Worm (Caenorhabditis elegans): ENCODE results near the gene K09E2.2.

Gene K09E2.2

DNA sequence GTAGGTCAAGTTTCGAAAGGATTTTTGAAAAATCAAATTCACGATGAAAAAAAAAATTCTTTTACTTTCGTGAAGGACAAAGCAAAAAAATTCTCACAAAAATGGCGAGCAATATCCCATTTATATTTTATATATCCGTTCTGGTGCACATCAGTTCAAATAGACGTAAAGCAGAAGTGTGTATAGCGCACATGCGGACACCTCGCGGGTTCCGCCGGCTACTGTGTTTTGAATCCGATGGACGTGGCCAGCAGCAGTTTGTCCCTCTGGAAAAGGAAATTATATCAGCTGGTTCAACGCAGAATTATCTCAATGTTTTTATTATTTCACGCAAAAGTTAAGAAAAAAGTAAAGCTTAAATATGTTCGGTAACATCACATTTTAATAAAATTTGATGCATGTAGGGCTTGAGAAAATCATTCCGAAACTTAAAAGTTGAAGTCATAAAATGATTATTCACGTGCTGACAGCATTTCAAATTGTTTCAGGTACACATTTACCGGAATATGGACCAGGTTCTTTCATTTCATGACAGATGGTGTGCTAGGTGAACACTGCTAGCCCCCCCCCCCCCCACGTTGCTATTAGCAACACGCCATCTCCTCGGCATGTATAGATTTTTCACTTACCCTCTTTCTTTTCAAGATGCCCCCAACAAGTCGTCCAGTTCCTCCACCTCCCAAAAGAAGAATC, 30.9 kb downstream of the K09E2.2 start, which contains the start of gene jbts-14:
Gene jbts-14, plus strand, starts transcription at position 643 of the 693 bp plus-strand sequence.
- TF ChIP-seq zip-8 (tag; optimal IDR thresholded peaks at IDR 0.05) (no peak), pha-4 (tag; optimal IDR thresholded peaks at IDR 0.05) (no peak), flh-1 (GFP tag; optimal IDR thresholded peaks at IDR 0.05) (no peak), nhr-12 (tag; optimal IDR thresholded peaks at IDR 0.05) (no peak), sem-2 (GFP tag; optimal IDR thresholded peaks at IDR 0.05) (no peak)

DNA sequence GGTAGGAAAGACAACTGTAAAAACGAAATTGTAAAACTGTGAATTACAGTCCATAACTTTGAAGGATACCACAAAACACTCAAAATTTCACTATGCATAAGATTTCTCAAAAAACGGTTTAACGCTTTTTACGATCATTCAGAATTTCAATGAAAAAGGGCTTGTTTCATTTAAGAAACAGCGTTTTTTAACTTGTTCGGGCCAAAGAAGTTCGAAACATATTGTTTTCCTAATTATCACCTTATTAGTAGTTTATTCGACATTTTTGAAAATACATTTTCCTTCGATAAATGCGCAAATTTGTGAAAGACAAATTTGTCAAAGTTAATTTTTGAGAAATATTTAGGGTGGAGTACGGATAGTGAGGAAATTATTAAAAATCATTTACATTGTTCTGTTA, 32.0 kb downstream of the K09E2.2 start:
- no peak for TF ChIP-seq unc-39 (tag; optimal IDR thresholded peaks at IDR 0.05)
- TF ChIP-seq mab-5 (tag; optimal IDR thresholded peaks at IDR 0.05) = no peak
- no peak for TF ChIP-seq flh-1 (GFP tag; optimal IDR thresholded peaks at IDR 0.05)
- TF ChIP-seq ceh-39 (tag; optimal IDR thresholded peaks at IDR 0.05) = no peak
- TF ChIP-seq nhr-2 (tag; optimal IDR thresholded peaks at IDR 0.05) = no peak
- no peak for TF ChIP-seq snpc-4 (tag; optimal IDR thresholded peaks at IDR 0.05)
- no peak for TF ChIP-seq cnd-1 (tag; optimal IDR thresholded peaks at IDR 0.05)
- TF ChIP-seq lin-13 (tag; optimal IDR thresholded peaks at IDR 0.05) = no peak
- TF ChIP-seq ham-2 (GFP tag; optimal IDR thresholded peaks at IDR 0.05) = no peak
- no peak for TF ChIP-seq M03D4.4 (tag; optimal IDR thresholded peaks at IDR 0.05)
- TF ChIP-seq nhr-12 (tag; optimal IDR thresholded peaks at IDR 0.05) = no peak
- TF ChIP-seq tbx-8 (GFP tag; optimal IDR thresholded peaks at IDR 0.05) = no peak
- TF ChIP-seq unc-120 (tag; optimal IDR thresholded peaks at IDR 0.05; ENCODE audit: poor library complexity, severe bottlenecking) = no peak
- no peak for TF ChIP-seq mls-2 (tag; optimal IDR thresholded peaks at IDR 0.05)
- no peak for TF ChIP-seq unc-62 (GFP tag; optimal IDR thresholded peaks at IDR 0.05)
- TF ChIP-seq lsy-2 (tag; optimal IDR thresholded peaks at IDR 0.05) = no peak
- TF ChIP-seq sem-2 (GFP tag; optimal IDR thresholded peaks at IDR 0.05) = no peak

DNA sequence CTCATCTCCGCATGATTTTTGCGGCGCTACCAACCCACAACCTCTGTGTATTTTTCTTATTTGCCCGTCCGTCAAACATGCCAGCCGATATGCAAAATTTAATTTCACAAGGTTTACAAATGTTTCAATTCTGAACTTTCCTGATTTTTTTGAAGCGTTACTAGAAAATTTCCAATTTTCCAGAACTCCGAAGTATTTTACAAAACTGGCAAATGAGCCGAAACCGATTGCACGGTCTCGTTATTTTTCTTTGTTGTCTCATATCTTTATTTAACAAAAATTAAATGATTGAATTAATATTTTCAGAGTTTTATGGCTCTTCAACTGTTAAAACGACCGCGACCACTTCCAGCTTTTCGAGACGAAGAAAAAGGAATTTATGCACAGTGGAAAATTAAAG, 35.2 kb downstream of the K09E2.2 start, which contains the start of gene F53A9.3:
Gene F53A9.3, plus strand, starts transcription at position 301 of the 400 bp plus-strand sequence.
- no peak for TF ChIP-seq snpc-4 (tag; optimal IDR thresholded peaks at IDR 0.05)
- TF ChIP-seq ham-2 (GFP tag; optimal IDR thresholded peaks at IDR 0.05) = no peak
- TF ChIP-seq pha-4 (tag; optimal IDR thresholded peaks at IDR 0.05) = no peak
- no peak for TF ChIP-seq lin-13 (tag; optimal IDR thresholded peaks at IDR 0.05)
- no peak for TF ChIP-seq ceh-43 (GFP tag; optimal IDR thresholded peaks at IDR 0.05)
- TF ChIP-seq unc-120 (tag; optimal IDR thresholded peaks at IDR 0.05; ENCODE audit: poor library complexity, severe bottlenecking) = no peak
- TF ChIP-seq nhr-12 (tag; optimal IDR thresholded peaks at IDR 0.05) = no peak
- TF ChIP-seq elt-3 (tag; optimal IDR thresholded peaks at IDR 0.05) = no peak
- no peak for TF ChIP-seq drap-1 (GFP tag; optimal IDR thresholded peaks at IDR 0.05)

DNA sequence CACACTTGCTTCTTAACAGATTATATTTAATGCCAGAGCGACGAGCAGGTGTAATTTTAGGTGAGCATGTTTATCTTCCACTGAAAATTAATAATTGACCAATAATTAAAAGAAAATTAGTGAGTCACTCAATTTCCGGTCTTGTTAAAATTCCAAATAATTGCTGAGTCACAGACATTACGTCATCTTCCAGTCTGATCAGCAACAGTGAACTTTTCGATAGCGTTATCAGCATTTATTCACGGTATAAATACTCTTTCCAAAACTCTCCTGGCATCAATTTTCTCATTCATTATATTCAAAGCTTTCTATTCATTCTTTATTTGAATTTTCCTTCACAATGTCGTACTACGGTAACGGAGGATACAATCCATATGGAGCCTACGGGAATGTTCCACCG, 36.6 kb downstream of the K09E2.2 start, which contains the start of gene kreg-1:
Gene kreg-1, plus strand, starts transcription at position 341 of the 400 bp plus-strand sequence.
- TF ChIP-seq zip-8 (tag; optimal IDR thresholded peaks at IDR 0.05) = peak; percentile 9
- TF ChIP-seq unc-120 (tag; optimal IDR thresholded peaks at IDR 0.05; ENCODE audit: poor library complexity, severe bottlenecking) = no peak

DNA sequence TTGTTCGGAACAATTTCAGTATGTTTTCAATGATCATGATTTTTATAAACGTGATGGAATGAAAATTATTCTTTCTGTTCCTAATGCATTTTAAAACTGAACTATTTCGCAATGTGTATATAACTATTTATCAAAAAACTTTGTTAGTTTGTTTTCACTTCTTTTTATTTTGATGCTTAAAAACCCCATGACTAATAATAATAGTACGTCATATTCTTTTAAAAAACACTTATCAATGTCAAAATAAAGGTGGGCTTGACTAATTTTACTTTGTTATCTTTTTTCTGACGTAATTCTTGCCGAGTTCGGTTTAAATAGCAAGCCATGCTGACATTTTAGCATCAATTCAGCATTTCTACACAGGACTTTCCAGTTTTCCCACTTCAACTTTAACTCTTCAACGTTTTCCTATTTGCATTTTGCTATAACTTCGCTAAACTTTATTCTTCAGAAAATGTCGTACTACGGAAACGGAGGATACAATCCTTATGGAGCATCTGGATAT, 38.3 kb downstream of the K09E2.2 start, which contains the start of gene F53A9.1:
Gene F53A9.1, plus strand, starts transcription at position 455 of the 505 bp plus-strand sequence.
- no peak for TF ChIP-seq M03D4.4 (tag; optimal IDR thresholded peaks at IDR 0.05)
- TF ChIP-seq nhr-237 (tag; optimal IDR thresholded peaks at IDR 0.05) = no peak
- TF ChIP-seq nhr-76 (tag; optimal IDR thresholded peaks at IDR 0.05) = no peak
- TF ChIP-seq hlh-1 (tag; optimal IDR thresholded peaks at IDR 0.05) = no peak
- no peak for TF ChIP-seq unc-120 (tag; optimal IDR thresholded peaks at IDR 0.05; ENCODE audit: poor library complexity, severe bottlenecking)
- TF ChIP-seq mab-5 (tag; optimal IDR thresholded peaks at IDR 0.05) = no peak
- TF ChIP-seq nhr-12 (tag; optimal IDR thresholded peaks at IDR 0.05) = no peak
- TF ChIP-seq ceh-43 (GFP tag; optimal IDR thresholded peaks at IDR 0.05) = no peak
- TF ChIP-seq mls-2 (tag; optimal IDR thresholded peaks at IDR 0.05) = no peak
- no peak for TF ChIP-seq blmp-1 (tag; optimal IDR thresholded peaks at IDR 0.05)
- TF ChIP-seq sptf-1 (tag; optimal IDR thresholded peaks at IDR 0.05) = no peak
- TF ChIP-seq ham-2 (GFP tag; optimal IDR thresholded peaks at IDR 0.05) = no peak
- TF ChIP-seq tbx-8 (GFP tag; optimal IDR thresholded peaks at IDR 0.05) = no peak
- no peak for TF ChIP-seq elt-3 (tag; optimal IDR thresholded peaks at IDR 0.05)
- TF ChIP-seq lsy-2 (tag; optimal IDR thresholded peaks at IDR 0.05) = no peak
- TF ChIP-seq lin-32 (GFP tag; optimal IDR thresholded peaks at IDR 0.05) = no peak

DNA sequence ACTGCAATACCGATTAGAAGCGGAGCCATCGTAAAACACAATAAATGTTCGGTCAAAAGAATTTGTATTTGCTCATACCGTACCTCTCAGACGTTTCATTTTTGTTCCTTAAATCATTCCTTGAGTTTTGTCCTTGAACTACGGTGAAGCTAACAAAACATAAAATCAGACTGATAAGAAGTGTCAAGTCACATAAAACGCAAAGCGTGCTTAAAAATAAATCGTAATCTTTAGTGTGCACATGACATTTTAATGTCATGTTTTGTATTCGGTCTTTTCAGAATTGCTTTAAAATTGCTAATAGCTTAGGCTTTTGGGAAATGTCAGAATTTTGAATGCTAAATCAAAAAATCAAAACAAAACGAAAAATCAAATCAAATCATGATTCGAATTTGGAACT, 39.8 kb downstream of the K09E2.2 start:
- no peak for TF ChIP-seq mab-5 (tag; optimal IDR thresholded peaks at IDR 0.05)
- no peak for TF ChIP-seq ham-2 (GFP tag; optimal IDR thresholded peaks at IDR 0.05)
- TF ChIP-seq ceh-39 (tag; optimal IDR thresholded peaks at IDR 0.05) = no peak
- TF ChIP-seq nhr-76 (tag; optimal IDR thresholded peaks at IDR 0.05) = no peak
- no peak for TF ChIP-seq lin-13 (tag; optimal IDR thresholded peaks at IDR 0.05)
- no peak for TF ChIP-seq mep-1 (tag; optimal IDR thresholded peaks at IDR 0.05)
- no peak for TF ChIP-seq mls-2 (tag; optimal IDR thresholded peaks at IDR 0.05)
- TF ChIP-seq bed-3 (GFP tag; optimal IDR thresholded peaks at IDR 0.05) = no peak
- TF ChIP-seq ztf-11 (tag; optimal IDR thresholded peaks at IDR 0.05) = no peak
- TF ChIP-seq drap-1 (GFP tag; optimal IDR thresholded peaks at IDR 0.05) = no peak
- TF ChIP-seq flh-1 (GFP tag; optimal IDR thresholded peaks at IDR 0.05) = no peak
- no peak for TF ChIP-seq unc-39 (tag; optimal IDR thresholded peaks at IDR 0.05)
- TF ChIP-seq nhr-2 (tag; optimal IDR thresholded peaks at IDR 0.05) = no peak
- no peak for TF ChIP-seq sptf-1 (tag; optimal IDR thresholded peaks at IDR 0.05)
- TF ChIP-seq pha-4 (tag; optimal IDR thresholded peaks at IDR 0.05) = no peak
- TF ChIP-seq nhr-12 (tag; optimal IDR thresholded peaks at IDR 0.05) = no peak
